Fruit fly (Drosophila melanogaster) whole organism, embryonic: ENCODE data around the gene eca.

ENCODE experiments used
- Abd-B ChIP-seq: fragments of 200-800 bp; sonication (Bioruptor generic); optimal IDR thresholded peaks from 2 replicates; lab custom pipeline; 2018; ENCODE audit warnings: missing biosample characterization, mild to moderate bottlenecking, missing genetic modification characterization, moderate library complexity
- Atf3 ChIP-seq: fragments of 200-800 bp; sonication (Bioruptor generic); optimal IDR thresholded peaks from 3 replicates; lab custom pipeline; 2016; ENCODE audit warnings: missing biosample characterization, missing genetic modification characterization
- Atf6 ChIP-seq: fragments of 200-800 bp; sonication (Bioruptor generic); IDR thresholded peaks from 2 replicates; pipeline ENCODE4 v1.3.6; 2022; ENCODE audit warnings: missing biosample characterization, missing genetic modification characterization
- CG12071 ChIP-seq: fragments of 200-800 bp; sonication (Bioruptor generic); optimal IDR thresholded peaks from 3 replicates; lab custom pipeline; 2018; ENCODE audit warnings: missing biosample characterization, mild to moderate bottlenecking, missing genetic modification characterization
- CG12769 ChIP-seq: fragments of 200-800 bp; sonication (Bioruptor generic); optimal IDR thresholded peaks from 2 replicates; lab custom pipeline; 2019; ENCODE audit warnings: missing biosample characterization, mild to moderate bottlenecking, missing genetic modification characterization, moderate library complexity
- CG14441 ChIP-seq: fragments of 200-800 bp; sonication (Bioruptor generic); IDR thresholded peaks from 2 replicates; pipeline ENCODE4 v1.3.6; 2022; ENCODE audit warnings: missing biosample characterization, missing genetic modification characterization
- CG14965 ChIP-seq: fragments of 200-800 bp; sonication (Bioruptor generic); optimal IDR thresholded peaks from 2 replicates; lab custom pipeline; 2016; ENCODE audit warnings: missing biosample characterization, missing genetic modification characterization, borderline replicate concordance
- CG16863 ChIP-seq: fragments of 200-800 bp; sonication (Bioruptor generic); optimal IDR thresholded peaks from 3 replicates; lab custom pipeline; 2016; ENCODE audit warnings: missing biosample characterization, missing genetic modification characterization
- CG30431 ChIP-seq: fragments of 200-800 bp; sonication (Bioruptor generic); optimal IDR thresholded peaks from 2 replicates; lab custom pipeline; 2017; ENCODE audit warnings: missing biosample characterization, missing genetic modification characterization
- CG32532 ChIP-seq: fragments of 200-800 bp; sonication (Bioruptor generic); IDR thresholded peaks from 2 replicates; pipeline ENCODE4 v1.3.6; 2022; ENCODE audit warnings: missing biosample characterization, missing genetic modification characterization
- CG33213 ChIP-seq: fragments of 200-800 bp; sonication (Bioruptor generic); optimal IDR thresholded peaks from 3 replicates; lab custom pipeline; 2016; ENCODE audit warnings: missing biosample characterization, missing genetic modification characterization
- CG4617 ChIP-seq: fragments of 200-800 bp; sonication (Bioruptor generic); optimal IDR thresholded peaks from 3 replicates; lab custom pipeline; 2016; ENCODE audit warnings: missing biosample characterization, missing genetic modification characterization, borderline replicate concordance
- CG6854 ChIP-seq: fragments of 200-800 bp; sonication (Bioruptor generic); optimal IDR thresholded peaks from 3 replicates; lab custom pipeline; 2017; ENCODE audit warnings: missing biosample characterization, mild to moderate bottlenecking, missing genetic modification characterization
- CG7928 ChIP-seq: fragments of 200-800 bp; sonication (Bioruptor generic); optimal IDR thresholded peaks from 2 replicates; lab custom pipeline; 2017; ENCODE audit warnings: missing biosample characterization, mild to moderate bottlenecking, missing genetic modification characterization
- CG8388 ChIP-seq: fragments of 200-800 bp; sonication (Bioruptor generic); optimal IDR thresholded peaks from 2 replicates; lab custom pipeline; 2019; ENCODE audit warnings: missing biosample characterization, mild to moderate bottlenecking, missing genetic modification characterization, moderate library complexity
- CG9609 ChIP-seq: fragments of 200-800 bp; sonication (Bioruptor generic); optimal IDR thresholded peaks from 3 replicates; lab custom pipeline; 2016; ENCODE audit warnings: missing biosample characterization, missing genetic modification characterization
- CG9797 ChIP-seq: fragments of 200-800 bp; sonication (Bioruptor generic); optimal IDR thresholded peaks from 3 replicates; lab custom pipeline; 2018; ENCODE audit warnings: missing biosample characterization, mild to moderate bottlenecking, missing genetic modification characterization
- CG9817 ChIP-seq: fragments of 200-800 bp; sonication (Bioruptor generic); optimal IDR thresholded peaks from 2 replicates; lab custom pipeline; 2018; ENCODE audit warnings: missing biosample characterization, mild to moderate bottlenecking, missing genetic modification characterization, moderate library complexity
- Eip74EF ChIP-seq, 2 experiments: fragments of 200-800 bp in 1 of 2; fragments of >200 bp in 1 of 2; sonication (Bioruptor generic) in 1 of 2; optimal IDR thresholded peaks; 2 replicates each; lab custom pipeline; 2017 to 2019; ENCODE audit warnings: missing biosample characterization in 2 of 2, missing genetic modification characterization in 2 of 2, mild to moderate bottlenecking in 1 of 2, moderate library complexity in 1 of 2
- Fer1 ChIP-seq: fragments of 200-800 bp; sonication (Bioruptor generic); optimal IDR thresholded peaks from 2 replicates; lab custom pipeline; 2017; ENCODE audit warnings: missing biosample characterization, mild to moderate bottlenecking, missing genetic modification characterization
- H15 ChIP-seq: fragments of 200-800 bp; sonication (Bioruptor generic); IDR thresholded peaks from 3 replicates; pipeline ENCODE4 v1.3.6; 2022; ENCODE audit warnings: missing biosample characterization, missing genetic modification characterization
- HLH4C ChIP-seq: fragments of 200-800 bp; sonication (Bioruptor generic); IDR thresholded peaks from 3 replicates; pipeline ENCODE4 v1.3.6; 2022; ENCODE audit warnings: missing biosample characterization, missing genetic modification characterization; ENCODE audit not compliant: partially characterized antibody
- HmgD ChIP-seq: fragments of 200-800 bp; sonication (Bioruptor generic); optimal IDR thresholded peaks from 3 replicates; lab custom pipeline; 2016; ENCODE audit warnings: missing biosample characterization, missing genetic modification characterization
- NC2α ChIP-seq: fragments of 200-800 bp; sonication (Bioruptor generic); optimal IDR thresholded peaks from 2 replicates; lab custom pipeline; 2016; ENCODE audit warnings: missing biosample characterization, missing genetic modification characterization
- Ptx1 ChIP-seq: fragments of 200-800 bp; sonication (Bioruptor generic); IDR thresholded peaks from 2 replicates; pipeline ENCODE4 v1.3.6; 2022; ENCODE audit warnings: missing biosample characterization, missing genetic modification characterization
- Side ChIP-seq: fragments of 200-800 bp; sonication (Bioruptor generic); optimal IDR thresholded peaks from 2 replicates; lab custom pipeline; 2016; ENCODE audit warnings: missing biosample characterization, missing genetic modification characterization
- Tbp ChIP-seq: fragments of >200 bp; optimal IDR thresholded peaks from 2 replicates; lab custom pipeline; 2018; ENCODE audit warnings: missing biosample characterization, missing genetic modification characterization
- amos ChIP-seq: fragments of 200-800 bp; sonication (Bioruptor generic); IDR thresholded peaks from 2 replicates; pipeline ENCODE4 v1.3.6; 2022; ENCODE audit warnings: missing biosample characterization, missing genetic modification characterization; ENCODE audit not compliant: partially characterized antibody
- ase ChIP-seq: fragments of 200-800 bp; sonication (Bioruptor generic); IDR thresholded peaks from 3 replicates; pipeline ENCODE4 v1.3.6; 2022; ENCODE audit warnings: missing biosample characterization, missing genetic modification characterization
- ato ChIP-seq: fragments of 200-800 bp; sonication (Bioruptor generic); IDR thresholded peaks from 2 replicates; pipeline ENCODE4 v1.3.6; 2022; ENCODE audit warnings: missing biosample characterization, missing genetic modification characterization; ENCODE audit not compliant: partially characterized antibody
- cg ChIP-seq: fragments of 200-800 bp; sonication (Bioruptor generic); optimal IDR thresholded peaks from 3 replicates; lab custom pipeline; 2019; ENCODE audit warnings: missing biosample characterization, mild to moderate bottlenecking, missing genetic modification characterization, moderate library complexity
- dati ChIP-seq: fragments of 200-800 bp; sonication (Bioruptor generic); IDR thresholded peaks from 2 replicates; pipeline ENCODE4 v1.3.6; 2022; ENCODE audit warnings: missing biosample characterization, missing genetic modification characterization
- dysf ChIP-seq: fragments of 200-800 bp; sonication (Bioruptor generic); IDR thresholded peaks from 3 replicates; pipeline ENCODE4 v1.3.6; 2022; ENCODE audit warnings: missing biosample characterization, missing genetic modification characterization
- ewg ChIP-seq: fragments of 200-800 bp; sonication (Bioruptor generic); optimal IDR thresholded peaks from 3 replicates; lab custom pipeline; 2017; ENCODE audit warnings: mild to moderate bottlenecking, missing biosample characterization, missing genetic modification reagents, missing genetic modification characterization
- fd102C ChIP-seq: fragments of 200-800 bp; sonication (Bioruptor generic); optimal IDR thresholded peaks from 2 replicates; lab custom pipeline; 2018; ENCODE audit warnings: missing biosample characterization, mild to moderate bottlenecking, missing genetic modification characterization, moderate library complexity
- fd3F ChIP-seq: fragments of 200-800 bp; sonication (Bioruptor generic); optimal IDR thresholded peaks from 2 replicates; lab custom pipeline; 2018; ENCODE audit warnings: missing biosample characterization, mild to moderate bottlenecking, missing genetic modification characterization, moderate library complexity
- gem ChIP-seq: fragments of 200-800 bp; sonication (Bioruptor generic); optimal IDR thresholded peaks from 2 replicates; lab custom pipeline; 2019; ENCODE audit warnings: missing biosample characterization, mild to moderate bottlenecking, missing genetic modification characterization, moderate library complexity
- grn ChIP-seq: fragments of 200-800 bp; sonication (Bioruptor generic); optimal IDR thresholded peaks from 3 replicates; lab custom pipeline; 2017; ENCODE audit warnings: missing biosample characterization, missing genetic modification characterization
- jing ChIP-seq: fragments of 200-800 bp; sonication (Bioruptor generic); optimal IDR thresholded peaks from 2 replicates; lab custom pipeline; 2018; ENCODE audit warnings: missing biosample characterization, mild to moderate bottlenecking, missing genetic modification characterization
- klu ChIP-seq: fragments of 200-800 bp; sonication (Bioruptor generic); IDR thresholded peaks from 2 replicates; pipeline ENCODE4 v1.3.6; 2022; ENCODE audit warnings: missing biosample characterization, missing genetic modification characterization
- lbe ChIP-seq: fragments of 200-800 bp; sonication (Bioruptor generic); optimal IDR thresholded peaks from 2 replicates; lab custom pipeline; 2016; ENCODE audit warnings: missing biosample characterization, mild to moderate bottlenecking, missing genetic modification characterization
- onecut ChIP-seq: fragments of 200-800 bp; sonication (Bioruptor generic); IDR thresholded peaks from 2 replicates; pipeline ENCODE4 v1.3.6; 2022; ENCODE audit warnings: missing biosample characterization, missing genetic modification characterization
- pan ChIP-seq, 4 experiments: fragments of >200 bp in 3 of 4; fragments of 200-800 bp in 1 of 4; sonication (Bioruptor generic) in 1 of 4; optimal IDR thresholded peaks in 3 of 4; IDR thresholded peaks in 1 of 4; 2 replicates each; pipeline versions ENCODE4 v1.3.6 to Lab custom; 2017 to 2022; ENCODE audit warnings: missing biosample characterization in 2 of 4, missing genetic modification characterization in 2 of 4, mixed read lengths in 1 of 4
- row ChIP-seq: fragments of 200-800 bp; sonication (Bioruptor generic); IDR thresholded peaks from 3 replicates; pipeline ENCODE4 v1.3.6; 2022; ENCODE audit warnings: missing biosample characterization, missing genetic modification characterization
- scrt ChIP-seq: fragments of 200-800 bp; sonication (Bioruptor generic); optimal IDR thresholded peaks from 2 replicates; lab custom pipeline; 2018; ENCODE audit warnings: missing biosample characterization, mild to moderate bottlenecking, missing genetic modification characterization, moderate library complexity
- sna ChIP-seq: fragments of 200-800 bp; sonication (Bioruptor generic); IDR thresholded peaks from 2 replicates; pipeline ENCODE4 v1.3.6; 2022; ENCODE audit warnings: missing biosample characterization, missing genetic modification characterization; ENCODE audit not compliant: partially characterized antibody
- ssp ChIP-seq: fragments of 200-800 bp; sonication (Bioruptor generic); IDR thresholded peaks from 2 replicates; pipeline ENCODE4 v1.3.6; 2022; ENCODE audit warnings: missing biosample characterization, missing genetic modification characterization
- tin ChIP-seq: fragments of 200-800 bp; sonication (Bioruptor generic); optimal IDR thresholded peaks from 3 replicates; lab custom pipeline; 2016; ENCODE audit warnings: missing biosample characterization, missing genetic modification characterization
- unpg ChIP-seq: fragments of 200-800 bp; sonication (Bioruptor generic); optimal IDR thresholded peaks from 3 replicates; lab custom pipeline; 2018; ENCODE audit warnings: missing biosample characterization, mild to moderate bottlenecking, missing genetic modification characterization, moderate library complexity

Gene eca

DNA sequence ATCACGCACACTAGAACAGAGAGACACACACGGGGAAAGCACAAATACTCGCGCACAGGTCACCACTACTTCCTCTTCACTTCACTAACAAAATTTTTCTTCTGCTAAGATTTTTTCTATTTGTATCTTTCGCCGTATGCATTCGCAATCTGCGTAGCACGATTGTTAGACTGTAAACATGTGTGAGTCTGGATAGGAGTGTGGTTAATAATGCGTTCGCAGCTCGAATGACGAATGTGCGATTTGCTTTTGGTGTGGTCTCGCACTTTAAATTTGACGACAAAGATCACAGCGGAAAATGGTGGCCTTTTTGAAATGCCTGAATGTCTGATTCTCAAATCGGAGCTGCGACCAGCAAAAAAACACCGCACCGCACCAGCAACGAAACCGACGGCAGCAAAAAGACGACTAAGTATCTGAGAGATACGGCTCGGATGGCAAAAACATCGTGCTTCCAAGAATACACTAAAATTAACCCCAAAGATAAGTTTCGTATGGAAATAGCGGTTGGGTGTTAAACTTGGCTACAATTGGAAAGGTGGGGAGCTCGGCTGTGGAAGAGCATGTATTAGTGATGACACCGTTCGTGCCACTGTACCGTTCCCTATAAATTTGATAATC lies 19.8 kb upstream of the eca start, which contains the start of gene Unc-115a (continued):
- no peak for TF ChIP-seq pan (optimal IDR thresholded peaks at IDR 0.05; lab: Kevin White, UChicago)
- TF ChIP-seq pan (GFP tag; optimal IDR thresholded peaks at IDR 0.05 in 1 of 2, IDR thresholded peaks at IDR 0.05 in 1 of 2): no peak
- no peak for TF ChIP-seq HLH4C (GFP tag; lab: Robert Waterston, UW)
- no peak for TF ChIP-seq ssp
- TF ChIP-seq CG14965 (GFP tag; lab: Kevin White, UChicago): no peak
- TF ChIP-seq CG9609 (GFP tag; lab: Kevin White, UChicago): peak; percentile 9
- no peak for TF ChIP-seq H15 (GFP tag; lab: Robert Waterston, UW)
- peak; percentile 30 for TF ChIP-seq lbe (GFP tag; lab: Kevin White, UChicago)
- peak; percentile 70 for TF ChIP-seq grn (GFP tag; lab: Kevin White, UChicago)
- TF ChIP-seq Eip74EF (GFP tag; optimal IDR thresholded peaks at IDR 0.05; lab: Kevin White, UChicago): peak in 1 of 2 experiments; percentile 39
- no peak for TF ChIP-seq fd3F (GFP tag; lab: Kevin White, UChicago)
- TF ChIP-seq CG12071 (GFP tag; lab: Kevin White, UChicago): no peak
- no peak for TF ChIP-seq dysf (GFP tag; lab: Robert Waterston, UW)
- peak; percentile 42 for TF ChIP-seq CG9817
- no peak for TF ChIP-seq CG14441 (GFP tag; lab: Robert Waterston, UW)
- TF ChIP-seq NC2α (GFP tag; lab: Kevin White, UChicago): peak; percentile 43
- TF ChIP-seq CG4617: peak; percentile 34
- peak; percentile 22 for TF ChIP-seq fd102C
- TF ChIP-seq Ptx1: no peak
- TF ChIP-seq Side (GFP tag; lab: Kevin White, UChicago): peak; percentile 44
- TF ChIP-seq CG16863 (GFP tag; lab: Kevin White, UChicago): peak; percentile 37
- TF ChIP-seq CG8388 (GFP tag; lab: Kevin White, UChicago): no peak
- no peak for TF ChIP-seq amos (GFP tag; lab: Robert Waterston, UW)
- no peak for TF ChIP-seq CG7928 (GFP tag; lab: Kevin White, UChicago)
- TF ChIP-seq scrt: peak; percentile 3
- no peak for TF ChIP-seq Atf6 (GFP tag; lab: Robert Waterston, UW)
- TF ChIP-seq CG32532 (GFP tag; lab: Robert Waterston, UW): no peak
- TF ChIP-seq jing: no peak
- no peak for TF ChIP-seq CG30431 (GFP tag; lab: Kevin White, UChicago)
- TF ChIP-seq tin (GFP tag; lab: Kevin White, UChicago): peak; percentile 45
- no peak for TF ChIP-seq gem
- TF ChIP-seq ewg (GFP tag; lab: Kevin White, UChicago): peak; percentile 15
- TF ChIP-seq dati: no peak
- TF ChIP-seq ato (GFP tag; lab: Robert Waterston, UW): no peak
- peak; percentile 62 for TF ChIP-seq CG12769 (tag; lab: Kevin White, UChicago)
- peak; percentile 84 for TF ChIP-seq CG9797
- no peak for TF ChIP-seq row (GFP tag; lab: Robert Waterston, UW)
- peak; percentile 35; the same call in 1 of the 2 replicates for TF ChIP-seq onecut (GFP tag; lab: Robert Waterston, UW)
- TF ChIP-seq HmgD (GFP tag; lab: Kevin White, UChicago): peak; percentile 7
- no peak for TF ChIP-seq Abd-B (GFP tag; lab: Kevin White, UChicago)
- peak; percentile 29 for TF ChIP-seq Atf3 (GFP tag; lab: Kevin White, UChicago)
- peak; percentile 76 for TF ChIP-seq CG33213 (GFP tag; lab: Kevin White, UChicago)
- no peak for TF ChIP-seq unpg (GFP tag; lab: Kevin White, UChicago)
- no peak for TF ChIP-seq Tbp (GFP tag; lab: Kevin White, UChicago)
- TF ChIP-seq Fer1 (GFP tag; lab: Kevin White, UChicago): peak; percentile 23
- TF ChIP-seq cg (GFP tag; lab: Kevin White, UChicago): peak; percentile 93
- no peak for TF ChIP-seq sna
- no peak for TF ChIP-seq ase
- no peak for TF ChIP-seq klu (GFP tag; lab: Robert Waterston, UW)
- TF ChIP-seq CG6854: peak; percentile 28
